Worm (Caenorhabditis elegans) whole organism, midembryonic: ENCODE measurements around the gene dop-1.

Source experiments
- T22C8.4 ChIP-seq: fragments of 200-800 bp; sonication (Bioruptor generic); IDR thresholded peaks from 2 replicates; pipeline ENCODE4 v1.3.6; 2022; ENCODE audit warnings: missing genetic modification characterization, missing compliant biosample characterization
- med-1 ChIP-seq: sonication (generic microtip); optimal IDR thresholded peaks from 2 replicates; lab custom pipeline; 2017; ENCODE audit warnings: missing genetic modification characterization, mild to moderate bottlenecking, missing compliant biosample characterization, antibody characterized with exemption, missing genetic modification reagents; ENCODE audit not compliant: insufficient read depth
- ref-1 ChIP-seq: fragments of 200-800 bp; sonication (Bioruptor generic); conservative IDR thresholded peaks from 2 replicates; pipeline ENCODE4 v1.3.6; 2022; ENCODE audit warnings: missing genetic modification reagents, missing genetic modification characterization, missing compliant biosample characterization
- tab-1 ChIP-seq: fragments of 200-800 bp; sonication (Bioruptor generic); IDR thresholded peaks from 2 replicates; pipeline ENCODE4 v1.3.6; 2022; ENCODE audit warnings: missing genetic modification characterization, missing compliant biosample characterization

DNA sequence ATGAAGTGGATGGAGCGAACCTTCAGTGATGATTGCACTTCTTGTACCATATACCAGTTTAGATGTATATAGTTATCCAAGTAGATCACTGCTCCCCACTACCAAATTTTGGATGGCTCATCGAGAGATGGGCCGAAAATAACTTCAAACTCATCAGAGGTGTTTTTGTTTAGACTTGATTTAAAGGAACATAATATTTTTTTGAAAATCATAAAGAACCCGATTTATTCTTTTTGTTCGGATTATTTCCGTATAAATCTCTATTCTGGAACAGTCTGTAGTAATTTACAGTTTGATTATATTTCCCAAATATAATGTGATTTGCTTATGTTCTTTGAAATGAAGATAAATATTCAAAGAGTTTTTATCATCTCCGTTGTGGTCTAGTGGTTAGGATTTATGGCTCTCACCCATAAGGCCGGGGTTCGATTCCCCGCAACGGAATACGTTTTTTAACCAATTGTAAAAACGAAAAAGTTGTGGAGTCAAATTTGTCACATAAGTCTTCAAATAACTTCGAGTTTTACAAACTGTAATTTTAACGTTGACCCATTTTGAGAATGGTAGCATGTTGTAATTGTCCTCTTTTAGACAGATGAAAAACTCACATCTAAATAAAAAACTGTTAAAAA, 8.3 kb downstream of the dop-1 start:
- TF ChIP-seq tab-1 (GFP tag; lab: Robert Waterston, UW) = no peak
- no peak for TF ChIP-seq med-1 (GFP tag; lab: Kevin White, UChicago)
- no peak for TF ChIP-seq T22C8.4 (GFP tag; lab: Robert Waterston, UW)
- TF ChIP-seq ref-1 (GFP tag; lab: Robert Waterston, UW) = no peak
